Worm (Caenorhabditis elegans): ENCODE results near the gene glt-4.

The glt-4 gene

ce11 chrX:6399450-6399849, 3.8 kb upstream of the glt-4 start:
- TF ChIP-seq pag-3 (tag; optimal IDR thresholded peaks at IDR 0.05; ENCODE audit: borderline replicate concordance, insufficient read depth) (no peak), nhr-71 (tag; optimal IDR thresholded peaks at IDR 0.05) (peak; percentile 17), nhr-12 (tag; optimal IDR thresholded peaks at IDR 0.05) (no peak), lin-14 (GFP tag; optimal IDR thresholded peaks at IDR 0.05) (peak; percentile 49), rnt-1 (tag; optimal IDR thresholded peaks at IDR 0.05) (peak; percentile 57), swsn-7 (tag; optimal IDR thresholded peaks at IDR 0.05) (no peak)

ce11 chrX:6405905-6406304, 2.7 kb downstream of the glt-4 start:
- no peak for TF ChIP-seq ceh-8 (GFP tag; optimal IDR thresholded peaks at IDR 0.05)
- no peak for TF ChIP-seq isw-1 (GFP tag; IDR thresholded peaks at IDR 0.05)
- no peak for TF ChIP-seq nhr-84 (tag; optimal IDR thresholded peaks at IDR 0.05)
- TF ChIP-seq hlh-17 (GFP tag; optimal IDR thresholded peaks at IDR 0.05; ENCODE audit: borderline replicate concordance) = no peak
- TF ChIP-seq pag-3 (tag; optimal IDR thresholded peaks at IDR 0.05; ENCODE audit: borderline replicate concordance, insufficient read depth) = no peak
- TF ChIP-seq nhr-76 (tag; optimal IDR thresholded peaks at IDR 0.05) = no peak
- no peak for TF ChIP-seq tbx-2 (tag; optimal IDR thresholded peaks at IDR 0.05)
- TF ChIP-seq unc-86 (tag; optimal IDR thresholded peaks at IDR 0.05) = no peak
- no peak for TF ChIP-seq sup-37 (GFP tag; optimal IDR thresholded peaks at IDR 0.05)
- TF ChIP-seq rnt-1 (tag; optimal IDR thresholded peaks at IDR 0.05) = no peak
- TF ChIP-seq C34B4.2 (tag; optimal IDR thresholded peaks at IDR 0.05) = no peak
- TF ChIP-seq efl-1 (optimal IDR thresholded peaks at IDR 0.05) = no peak
- TF ChIP-seq efl-1 (GFP tag; optimal IDR thresholded peaks at IDR 0.05 in 1 of 2) = no peak
- TF ChIP-seq Y116A8C.19 (tag; optimal IDR thresholded peaks at IDR 0.05; ENCODE audit: borderline replicate concordance) = no peak

- no peak for TF ChIP-seq rnt-1 (tag; optimal IDR thresholded peaks at IDR 0.05)
- TF ChIP-seq hpl-2 (GFP tag; optimal IDR thresholded peaks at IDR 0.05) = no peak
- no peak for TF ChIP-seq ceh-8 (GFP tag; optimal IDR thresholded peaks at IDR 0.05)
- no peak for TF ChIP-seq skn-1 (tag; optimal IDR thresholded peaks at IDR 0.05)
- TF ChIP-seq dsc-1 (tag; optimal IDR thresholded peaks at IDR 0.05) = peak; percentile 81
- no peak for TF ChIP-seq unc-30 (tag; optimal IDR thresholded peaks at IDR 0.05)
- TF ChIP-seq xbp-1 (tag; optimal IDR thresholded peaks at IDR 0.05) = no peak
- peak; percentile 65 for TF ChIP-seq fkh-4 (tag; optimal IDR thresholded peaks at IDR 0.05; ENCODE audit: borderline replicate concordance)
- no peak for TF ChIP-seq mep-1 (tag; optimal IDR thresholded peaks at IDR 0.05)
- TF ChIP-seq efl-1 (optimal IDR thresholded peaks at IDR 0.05) = no peak
- peak in 1 of 2 experiments; percentile 70 for TF ChIP-seq efl-1 (GFP tag; optimal IDR thresholded peaks at IDR 0.05 in 1 of 2)
- no peak for TF ChIP-seq zip-4 (GFP tag; optimal IDR thresholded peaks at IDR 0.05)
- no peak for TF ChIP-seq ama-1 (optimal IDR thresholded peaks at IDR 0.05)
These were observed 4.6 kb downstream of the glt-4 start for ce11 chrX:6407805-6408204.

ce11 chrX:6408286-6408685, 5.1 kb downstream of the glt-4 start:
- TF ChIP-seq lin-14 (GFP tag; optimal IDR thresholded peaks at IDR 0.05) = peak; percentile 30
- TF ChIP-seq elt-2 (tag; optimal IDR thresholded peaks at IDR 0.05) = peak; percentile 82
- TF ChIP-seq unc-30 (tag; optimal IDR thresholded peaks at IDR 0.05) = no peak

- no peak for TF ChIP-seq nhr-47 (tag; optimal IDR thresholded peaks at IDR 0.05)
- TF ChIP-seq isw-1 (GFP tag; IDR thresholded peaks at IDR 0.05) = no peak
- TF ChIP-seq irx-1 (tag; optimal IDR thresholded peaks at IDR 0.05) = no peak
- no peak for TF ChIP-seq unc-98 (GFP tag; IDR thresholded peaks at IDR 0.05)
- TF ChIP-seq sup-37 (GFP tag; optimal IDR thresholded peaks at IDR 0.05) = no peak
- TF ChIP-seq mef-2 (tag; optimal IDR thresholded peaks at IDR 0.05) = no peak
- TF ChIP-seq ceh-63 (GFP tag; optimal IDR thresholded peaks at IDR 0.05) = no peak
- no peak for TF ChIP-seq dpl-1 (GFP tag; optimal IDR thresholded peaks at IDR 0.05)
- TF ChIP-seq lsy-2 (tag; optimal IDR thresholded peaks at IDR 0.05) = no peak
- no peak for TF ChIP-seq fos-1 (tag; optimal IDR thresholded peaks at IDR 0.05)
These were observed 5.5 kb downstream of the glt-4 start for ce11 chrX:6408713-6409112.

Measured in whole organism, L1 larva.